Worm (Caenorhabditis elegans) whole organism, L2 larva: ENCODE results near the gene mps-1.

ENCODE experiments used
- ZK546.5 ChIP-seq: sonication (generic microtip); optimal IDR thresholded peaks from 2 replicates; lab custom pipeline; 2017; ENCODE audit warnings: missing biosample characterization, missing genetic modification characterization
- blmp-1 ChIP-seq: sonication (generic microtip); optimal IDR thresholded peaks from 2 replicates; lab custom pipeline; 2017; ENCODE audit warnings: missing genetic modification characterization, mild to moderate bottlenecking, missing compliant biosample characterization, antibody characterized with exemption, moderate library complexity; ENCODE audit not compliant: insufficient read depth
- dmd-4 ChIP-seq: sonication (generic microtip); optimal IDR thresholded peaks from 2 replicates; lab custom pipeline; 2017; ENCODE audit warnings: missing biosample characterization, missing genetic modification characterization
- ztf-1 ChIP-seq: fragments of 200-800 bp; sonication (Bioruptor generic); conservative IDR thresholded peaks from 2 replicates; pipeline ENCODE4 v1.3.6; 2022; ENCODE audit warnings: missing genetic modification characterization, missing compliant biosample characterization

DNA sequence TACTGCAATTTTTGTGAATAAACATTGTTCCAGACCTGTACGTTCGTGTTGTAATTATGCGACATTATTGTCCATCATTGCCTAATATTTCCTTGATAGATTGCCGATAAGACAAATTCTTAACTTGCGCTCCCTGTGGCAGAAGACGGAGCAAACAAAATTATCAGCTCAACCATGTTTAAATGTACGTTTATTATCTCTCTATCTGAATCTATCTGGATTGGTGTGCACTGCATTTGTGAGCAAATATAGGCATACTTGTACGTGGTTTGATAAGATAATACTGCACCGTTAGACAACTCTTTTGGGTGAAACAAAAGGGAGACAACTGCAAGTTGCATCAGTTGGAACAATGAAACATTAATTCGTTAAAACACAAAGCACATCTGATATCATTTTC is 33.2 kb upstream of the mps-1 start:
- TF ChIP-seq ZK546.5 (tag; lab: Kevin White, UChicago) (no peak), blmp-1 (tag; lab: Kevin White, UChicago) (no peak), dmd-4 (tag; lab: Kevin White, UChicago) (no peak), ztf-1 (no peak)
